Worm (Caenorhabditis elegans): ENCODE measurements around the gene ethe-1.
A peak's percentile ranks its signal among the peaks of the same experiment; 100 is the strongest.

Gene ethe-1

ce11 chrIV:9524849-9525460 is 16.4 kb upstream of the ethe-1 start, which contains the start of gene ndua-5:
TSS of gene ndua-5 (minus strand) at chrIV:9524899.
- no peak for TF ChIP-seq R02D3.7 (tag; optimal IDR thresholded peaks at IDR 0.05)
- no peak for TF ChIP-seq mdl-1 (tag; optimal IDR thresholded peaks at IDR 0.05)
- peak; percentile 68 for TF ChIP-seq snpc-4 (tag; optimal IDR thresholded peaks at IDR 0.05)
- TF ChIP-seq lin-13 (GFP tag; optimal IDR thresholded peaks at IDR 0.05) = peak; percentile 27
- TF ChIP-seq C34F6.9 (tag; optimal IDR thresholded peaks at IDR 0.05) = peak; percentile 39
- TF ChIP-seq crh-2 (tag; optimal IDR thresholded peaks at IDR 0.05) = peak; percentile 36
- peak; percentile 12 for TF ChIP-seq sma-9 (GFP tag; optimal IDR thresholded peaks at IDR 0.05)
- TF ChIP-seq sma-9 (tag; optimal IDR thresholded peaks at IDR 0.05) = no peak
- peak; percentile 87 for TF ChIP-seq gmeb-1 (tag; optimal IDR thresholded peaks at IDR 0.05)
- no peak for TF ChIP-seq nhr-12 (tag; optimal IDR thresholded peaks at IDR 0.05)
- no peak for TF ChIP-seq nhr-129 (tag; optimal IDR thresholded peaks at IDR 0.05)
- peak; percentile 21 for TF ChIP-seq nhr-25 (tag; optimal IDR thresholded peaks at IDR 0.05)
- peak; percentile 6 for TF ChIP-seq fos-1 (tag; optimal IDR thresholded peaks at IDR 0.05)
- TF ChIP-seq sma-3 (GFP tag; optimal IDR thresholded peaks at IDR 0.05) = peak; percentile 28
- peak; percentile 33 for TF ChIP-seq unc-55 (GFP tag; optimal IDR thresholded peaks at IDR 0.05)
- peak in 1 of 2 experiments; percentile 70 for TF ChIP-seq lsy-2 (tag; optimal IDR thresholded peaks at IDR 0.05)

DNA sequence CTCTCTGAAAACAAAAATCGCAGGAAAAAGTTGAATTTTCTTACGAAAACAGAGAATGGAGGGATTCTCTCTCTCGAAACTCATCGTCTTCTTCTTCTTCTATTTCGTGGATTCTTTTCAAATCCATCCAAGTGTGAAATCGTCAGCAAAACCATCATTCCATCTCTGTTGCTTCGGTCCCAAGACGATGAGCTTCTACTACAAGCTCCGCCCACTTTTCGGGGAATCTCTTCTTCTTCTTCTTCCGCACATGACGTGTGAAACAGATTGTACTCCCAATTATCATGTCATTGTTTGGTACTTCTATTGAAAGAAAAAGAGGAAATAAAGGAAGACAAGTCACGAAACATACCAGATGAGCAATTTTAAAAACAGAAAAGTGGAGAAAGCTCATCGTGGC is 14.6 kb upstream of the ethe-1 start:
- TF ChIP-seq sma-9 (GFP tag; optimal IDR thresholded peaks at IDR 0.05) (no peak), sma-9 (tag; optimal IDR thresholded peaks at IDR 0.05) (no peak), R02D3.7 (tag; optimal IDR thresholded peaks at IDR 0.05) (no peak), nhr-11 (tag; optimal IDR thresholded peaks at IDR 0.05) (no peak), fos-1 (tag; optimal IDR thresholded peaks at IDR 0.05) (no peak)

- TF ChIP-seq zag-1 (tag; optimal IDR thresholded peaks at IDR 0.05) (no peak), C34F6.9 (tag; optimal IDR thresholded peaks at IDR 0.05) (no peak), nhr-25 (tag; optimal IDR thresholded peaks at IDR 0.05) (no peak), nhr-237 (tag; optimal IDR thresholded peaks at IDR 0.05) (no peak), unc-62 (GFP tag; optimal IDR thresholded peaks at IDR 0.05) (no peak), unc-39 (tag; optimal IDR thresholded peaks at IDR 0.05) (no peak), nhr-10 (tag; optimal IDR thresholded peaks at IDR 0.05) (no peak)
Measured at ce11 chrIV:9520629-9521028, 12.1 kb upstream of the ethe-1 start.

DNA sequence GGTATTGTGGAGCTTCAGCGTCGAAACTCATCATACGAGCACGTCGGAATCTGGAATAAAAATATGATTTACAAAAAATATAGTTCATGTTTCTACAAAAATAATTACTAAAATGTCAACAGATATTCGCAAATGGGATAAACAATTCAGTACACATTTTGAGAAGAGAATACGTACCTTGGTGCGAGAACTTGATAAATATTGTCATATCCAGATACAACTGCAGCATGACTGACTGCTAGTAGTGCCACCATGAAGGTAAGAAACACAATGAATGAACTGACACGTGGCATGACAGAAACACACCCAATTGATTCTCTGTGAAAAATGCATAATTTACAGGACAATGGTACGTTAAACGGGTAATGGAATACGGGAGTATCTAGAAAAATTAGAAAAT is 10.0 kb upstream of the ethe-1 start, which contains the start of gene nlp-35:
Gene nlp-35, minus strand, starts transcription at position 319 of the 400 bp plus-strand sequence.
- no peak for TF ChIP-seq nhr-11 (tag; optimal IDR thresholded peaks at IDR 0.05)
- no peak for TF ChIP-seq F13H6.1 (tag; optimal IDR thresholded peaks at IDR 0.05)
- TF ChIP-seq C34F6.9 (tag; optimal IDR thresholded peaks at IDR 0.05) = no peak
- TF ChIP-seq lsy-2 (tag; optimal IDR thresholded peaks at IDR 0.05) = no peak
- no peak for TF ChIP-seq mbf-1 (tag; optimal IDR thresholded peaks at IDR 0.05)
- TF ChIP-seq nhr-21 (tag; optimal IDR thresholded peaks at IDR 0.05) = peak; percentile 25
- no peak for TF ChIP-seq ceh-16 (tag; optimal IDR thresholded peaks at IDR 0.05)

DNA sequence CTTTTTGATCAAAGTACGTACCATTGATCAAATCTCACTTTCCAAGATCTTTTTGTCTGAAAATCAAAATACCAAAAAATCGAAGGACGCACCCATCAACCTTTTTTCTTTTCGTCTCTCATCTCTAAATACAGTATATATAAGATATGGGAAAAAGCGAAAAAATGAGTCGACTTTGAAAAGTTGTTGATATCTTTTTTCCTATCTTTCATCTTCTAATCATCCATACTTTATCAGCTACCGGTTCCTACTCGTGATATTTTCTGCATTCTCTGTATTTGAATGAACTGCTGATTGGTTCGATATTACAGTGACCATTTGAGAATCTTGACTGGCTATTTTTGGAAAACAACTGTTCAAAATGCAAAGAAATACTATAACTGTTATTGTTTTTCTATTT is 8.3 kb upstream of the ethe-1 start, which contains the start of gene C33A12.19:
Gene C33A12.19, plus strand, starts transcription at position 169 of the 400 bp plus-strand sequence.
- no peak for TF ChIP-seq ZK546.5 (tag; optimal IDR thresholded peaks at IDR 0.05)
- peak; percentile 44 for TF ChIP-seq gmeb-1 (tag; optimal IDR thresholded peaks at IDR 0.05)
- TF ChIP-seq sma-3 (GFP tag; optimal IDR thresholded peaks at IDR 0.05) = peak; percentile 53
- no peak for TF ChIP-seq ztf-1 (GFP tag; conservative IDR thresholded peaks at IDR 0.05)
- no peak for TF ChIP-seq nhr-77 (tag; optimal IDR thresholded peaks at IDR 0.05)
- TF ChIP-seq elt-3 (tag; optimal IDR thresholded peaks at IDR 0.05) = no peak
- TF ChIP-seq sma-9 (GFP tag; optimal IDR thresholded peaks at IDR 0.05) = peak; percentile 66
- no peak for TF ChIP-seq sma-9 (tag; optimal IDR thresholded peaks at IDR 0.05)
- no peak for TF ChIP-seq dmd-4 (tag; optimal IDR thresholded peaks at IDR 0.05)
- no peak for TF ChIP-seq unc-62 (GFP tag; optimal IDR thresholded peaks at IDR 0.05)
- TF ChIP-seq R02D3.7 (tag; optimal IDR thresholded peaks at IDR 0.05) = no peak
- TF ChIP-seq nhr-237 (tag; optimal IDR thresholded peaks at IDR 0.05) = no peak
- no peak for TF ChIP-seq nhr-11 (tag; optimal IDR thresholded peaks at IDR 0.05)
- TF ChIP-seq lin-11 (tag; optimal IDR thresholded peaks at IDR 0.05) = no peak
- TF ChIP-seq nhr-10 (tag; optimal IDR thresholded peaks at IDR 0.05) = no peak
- no peak for TF ChIP-seq snpc-4 (tag; optimal IDR thresholded peaks at IDR 0.05)
- TF ChIP-seq nhr-129 (tag; optimal IDR thresholded peaks at IDR 0.05) = peak; percentile 19
- TF ChIP-seq ztf-4 (tag; optimal IDR thresholded peaks at IDR 0.05) = no peak
- no peak for TF ChIP-seq mab-5 (tag; optimal IDR thresholded peaks at IDR 0.05)
- no peak for TF ChIP-seq egl-27 (tag; optimal IDR thresholded peaks at IDR 0.05)
- no peak for TF ChIP-seq C34F6.9 (tag; optimal IDR thresholded peaks at IDR 0.05)
- TF ChIP-seq F13H6.1 (tag; optimal IDR thresholded peaks at IDR 0.05) = no peak
- TF ChIP-seq blmp-1 (tag; optimal IDR thresholded peaks at IDR 0.05; ENCODE audit: insufficient read depth) = peak; percentile 59
- TF ChIP-seq mdl-1 (tag; optimal IDR thresholded peaks at IDR 0.05) = no peak
- no peak for TF ChIP-seq aly-2 (tag; optimal IDR thresholded peaks at IDR 0.05)
- no peak for TF ChIP-seq unc-39 (tag; optimal IDR thresholded peaks at IDR 0.05)
- TF ChIP-seq nhr-23 (tag; optimal IDR thresholded peaks at IDR 0.05) = no peak
- peak; percentile 30 for TF ChIP-seq fos-1 (tag; optimal IDR thresholded peaks at IDR 0.05)
- TF ChIP-seq nhr-12 (tag; optimal IDR thresholded peaks at IDR 0.05) = no peak
- TF ChIP-seq alr-1 (tag; optimal IDR thresholded peaks at IDR 0.05) = no peak
- TF ChIP-seq sem-4 (tag; optimal IDR thresholded peaks at IDR 0.05) = no peak
- TF ChIP-seq ama-1 (optimal IDR thresholded peaks at IDR 0.05) = no peak
- TF ChIP-seq peb-1 (tag; optimal IDR thresholded peaks at IDR 0.05) = no peak
- TF ChIP-seq nhr-21 (tag; optimal IDR thresholded peaks at IDR 0.05) = peak; percentile 40
- TF ChIP-seq skn-1 (tag; optimal IDR thresholded peaks at IDR 0.05) = no peak

Measured in whole organism, L2 larva.